Worm (Caenorhabditis elegans): ENCODE results near the gene T22F3.2.

Gene T22F3.2

DNA sequence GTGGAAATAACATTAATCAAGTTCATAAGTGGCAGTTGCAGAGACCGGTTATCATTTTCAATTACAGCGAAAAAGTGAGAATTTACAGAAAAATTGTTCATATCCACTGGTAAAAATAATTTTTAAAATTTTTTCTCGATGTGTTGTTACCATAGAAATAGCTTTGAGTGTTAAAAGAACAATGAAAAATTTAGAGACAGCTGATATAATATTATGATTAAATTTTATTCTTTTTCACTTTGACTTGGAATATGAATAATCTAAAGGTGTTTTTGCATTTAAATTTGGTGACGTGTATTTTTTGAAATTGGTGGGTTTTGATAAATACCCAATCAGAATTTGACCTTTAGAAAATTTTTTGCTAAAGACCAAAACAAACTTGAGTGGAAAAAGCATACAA lies 45.2 kb downstream of the T22F3.2 start, which contains the start of gene F59B1.6:
TSS of gene F59B1.6 (minus strand) at position 101 of the 400 bp plus-strand sequence.
- no peak for TF ChIP-seq him-1 (tag; optimal IDR thresholded peaks at IDR 0.05)
- TF ChIP-seq dao-5 (tag; optimal IDR thresholded peaks at IDR 0.05), result no peak
- no peak for TF ChIP-seq W03F9.2 (tag; optimal IDR thresholded peaks at IDR 0.05)

DNA sequence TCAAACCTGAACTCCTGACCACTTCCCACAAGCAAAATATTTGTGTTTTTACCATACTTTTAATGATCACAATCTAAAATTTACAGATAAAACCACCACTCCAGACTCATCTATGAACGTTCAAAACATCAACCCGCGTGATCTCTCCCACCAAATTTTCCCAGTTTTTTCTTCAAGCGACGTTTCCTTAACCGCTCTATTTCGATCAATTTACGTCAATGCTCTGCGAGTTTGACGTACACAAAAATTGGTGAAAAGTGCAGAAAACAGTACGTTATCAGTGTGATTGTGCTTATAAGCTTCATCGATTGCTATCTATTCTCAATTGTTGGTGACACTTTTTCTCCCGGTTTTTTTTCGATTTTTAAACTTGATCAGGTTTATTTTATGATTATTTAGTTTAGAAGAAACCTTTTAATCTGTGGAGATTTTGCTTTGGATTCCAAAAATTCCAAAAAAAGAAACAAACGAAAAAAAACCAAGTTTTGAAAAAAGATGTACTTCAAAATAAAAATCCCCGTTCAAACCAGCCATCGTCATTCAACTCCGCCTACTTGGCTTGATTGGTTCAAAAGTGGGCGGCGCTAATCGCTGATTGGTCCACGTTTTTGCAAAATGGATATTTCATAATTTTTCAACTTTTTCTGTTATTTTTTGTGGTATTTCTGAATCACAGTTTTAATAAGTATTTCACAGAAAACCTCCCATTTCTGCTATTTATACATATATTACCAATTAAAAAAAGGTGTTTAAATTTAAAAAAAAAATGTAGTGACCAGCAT lies 46.0 kb downstream of the T22F3.2 start:
- no peak for TF ChIP-seq him-1 (tag; optimal IDR thresholded peaks at IDR 0.05)
- no peak for TF ChIP-seq dao-5 (tag; optimal IDR thresholded peaks at IDR 0.05)
- TF ChIP-seq W03F9.2 (tag; optimal IDR thresholded peaks at IDR 0.05), result no peak

DNA sequence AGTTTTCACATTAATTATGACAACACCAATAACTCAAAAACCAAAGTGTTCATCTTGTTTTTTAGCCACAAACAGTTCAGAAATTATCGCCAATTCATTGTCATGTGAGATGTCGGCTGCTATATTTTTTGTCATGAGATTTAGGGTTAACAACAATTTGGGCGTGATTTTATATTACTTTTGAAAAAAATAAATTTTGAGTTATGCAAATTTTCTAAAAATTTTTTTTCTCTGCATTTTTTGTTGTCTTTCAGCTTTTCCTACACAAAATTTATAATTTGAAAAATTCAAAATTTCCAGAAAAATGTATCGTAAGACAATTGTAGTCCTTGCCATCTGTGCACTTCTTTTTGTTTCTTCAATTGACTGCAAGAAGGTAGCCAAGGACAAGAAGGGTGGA lies 46.6 kb downstream of the T22F3.2 start, which contains the start of gene F59B1.2:
TSS of gene F59B1.2 (plus strand) at position 301 of the 400 bp plus-strand sequence.
- TF ChIP-seq dao-5 (tag; optimal IDR thresholded peaks at IDR 0.05) (no peak), W03F9.2 (tag; optimal IDR thresholded peaks at IDR 0.05) (no peak), him-1 (tag; optimal IDR thresholded peaks at IDR 0.05) (no peak)

DNA sequence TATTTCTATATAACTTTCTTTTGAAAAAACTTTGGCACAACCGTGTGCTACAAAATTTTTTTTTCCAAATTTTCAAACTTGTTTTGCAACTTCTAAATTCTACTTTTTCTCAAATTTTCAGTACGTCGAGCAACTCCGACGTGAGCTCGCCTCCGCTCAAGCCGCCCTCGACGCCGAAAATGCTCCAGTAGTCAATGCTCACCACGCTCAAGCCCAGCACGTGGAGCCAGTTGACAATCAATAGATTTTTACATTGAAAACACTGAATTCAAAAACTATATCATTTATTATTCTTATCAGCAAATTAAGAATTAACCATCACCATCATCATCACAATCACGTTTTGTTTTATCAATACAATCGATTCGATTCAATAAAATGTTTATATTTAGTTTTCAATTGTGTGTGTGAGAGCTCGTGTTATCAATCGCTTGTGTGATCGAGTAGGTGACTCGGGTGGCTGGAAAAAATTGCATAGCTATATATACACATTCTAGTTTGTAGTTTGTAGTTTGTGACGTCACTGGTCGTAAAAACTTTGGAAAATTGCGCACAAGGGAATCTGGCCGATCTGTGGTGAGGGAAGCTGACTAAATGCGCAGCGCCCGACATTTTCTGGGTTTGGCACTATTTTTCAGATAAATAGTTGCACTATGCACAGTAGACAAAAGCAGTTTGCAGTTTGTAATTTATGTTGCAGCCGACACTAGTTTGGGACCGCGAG lies 48.0 kb downstream of the T22F3.2 start:
- TF ChIP-seq dao-5 (tag; optimal IDR thresholded peaks at IDR 0.05) (peak; percentile 10), W03F9.2 (tag; optimal IDR thresholded peaks at IDR 0.05) (no peak)

DNA sequence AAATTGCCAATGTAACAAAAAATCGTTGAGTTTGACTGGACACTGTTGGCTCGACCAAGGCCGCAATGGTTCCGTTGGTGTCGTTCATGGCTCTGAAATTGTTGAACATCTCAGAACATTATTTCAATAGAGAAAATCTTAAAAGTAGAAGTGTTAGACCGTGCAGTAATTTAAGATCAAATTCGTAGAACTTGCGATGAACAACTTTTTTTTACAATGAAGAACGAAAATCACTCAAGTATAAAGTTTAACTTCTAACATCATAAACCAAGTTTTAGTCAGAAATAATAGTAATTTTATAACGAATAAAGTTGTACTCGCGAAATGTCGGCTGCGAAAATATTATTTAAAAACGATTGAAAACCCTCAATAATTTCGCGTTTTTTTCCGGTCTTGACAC lies 50.6 kb downstream of the T22F3.2 start, which contains the start of gene srx-41:
TSS of gene srx-41 (minus strand) at position 101 of the 400 bp plus-strand sequence.
- no peak for TF ChIP-seq dao-5 (tag; optimal IDR thresholded peaks at IDR 0.05)
- no peak for TF ChIP-seq W03F9.2 (tag; optimal IDR thresholded peaks at IDR 0.05)
- no peak for TF ChIP-seq him-1 (tag; optimal IDR thresholded peaks at IDR 0.05)

Measured in whole organism, L4/young adult.